Worm (Caenorhabditis elegans) whole organism, early embryonic: Measurements from ENCODE around the gene gar-3.

Experiments used
- B0310.2 ChIP-seq: sonication (generic microtip); optimal IDR thresholded peaks from 2 replicates; lab custom pipeline; 2016; ENCODE audit warnings: mild to moderate bottlenecking, missing genetic modification characterization, missing compliant biosample characterization
- F13C5.2 ChIP-seq: sonication (generic microtip); optimal IDR thresholded peaks from 2 replicates; lab custom pipeline; 2017; ENCODE audit warnings: mild to moderate bottlenecking, missing genetic modification characterization, inconsistent platforms, missing compliant biosample characterization
- aly-1 ChIP-seq: sonication (generic microtip); optimal IDR thresholded peaks from 2 replicates; lab custom pipeline; 2016; ENCODE audit warnings: missing genetic modification characterization, missing compliant biosample characterization
- ama-1 ChIP-seq: fragments of 150-350 bp; optimal IDR thresholded peaks from 2 replicates; lab custom pipeline; 2014
- ceh-13 ChIP-seq: fragments of 200-800 bp; sonication (Bioruptor generic); optimal IDR thresholded peaks from 2 replicates; lab custom pipeline; 2018; ENCODE audit warnings: mild to moderate bottlenecking, missing genetic modification characterization, missing compliant biosample characterization
- ceh-36 ChIP-seq: sonication (generic microtip); optimal IDR thresholded peaks from 2 replicates; lab custom pipeline; 2016; ENCODE audit warnings: missing genetic modification characterization, inconsistent platforms, missing compliant biosample characterization
- ets-7 ChIP-seq: sonication (generic microtip); optimal IDR thresholded peaks from 2 replicates; lab custom pipeline; 2016; ENCODE audit warnings: missing genotype, missing genetic modification characterization, missing compliant biosample characterization
- flt-1 ChIP-seq: fragments of 200-800 bp; sonication (Bioruptor generic); IDR thresholded peaks from 2 replicates; pipeline ENCODE4 v1.3.6; 2022; ENCODE audit warnings: missing genetic modification characterization, missing compliant biosample characterization
- hmbx-1 ChIP-seq: sonication (generic microtip); optimal IDR thresholded peaks from 2 replicates; lab custom pipeline; 2016; ENCODE audit warnings: mild to moderate bottlenecking, missing genetic modification characterization, missing compliant biosample characterization
- hmg-4 ChIP-seq: fragments of 200-800 bp; sonication (Bioruptor generic); optimal IDR thresholded peaks from 2 replicates; lab custom pipeline; 2018; ENCODE audit warnings: mild to moderate bottlenecking, missing genetic modification characterization, missing compliant biosample characterization
- hnd-1 ChIP-seq: sonication (generic microtip); optimal IDR thresholded peaks from 2 replicates; lab custom pipeline; 2016; ENCODE audit warnings: missing genetic modification characterization, missing compliant biosample characterization
- pes-1 ChIP-seq: fragments of 200-800 bp; sonication (Bioruptor generic); IDR thresholded peaks from 2 replicates; pipeline ENCODE4 v1.3.6; 2022; ENCODE audit warnings: missing genetic modification reagents, missing genetic modification characterization, missing compliant biosample characterization
- scrt-1 ChIP-seq: fragments of 200-800 bp; sonication (Bioruptor generic); IDR thresholded peaks from 2 replicates; pipeline ENCODE4 v1.3.6; 2022; ENCODE audit warnings: missing genetic modification characterization, missing compliant biosample characterization
- sea-1 ChIP-seq: fragments of 200-800 bp; sonication (Bioruptor generic); conservative IDR thresholded peaks from 2 replicates; pipeline ENCODE4 v1.3.6; 2022; ENCODE audit warnings: missing genetic modification characterization, missing compliant biosample characterization
- tbx-11 ChIP-seq: fragments of 200-800 bp; sonication (Bioruptor generic); IDR thresholded peaks from 2 replicates; pipeline ENCODE4 v1.3.6; 2022; ENCODE audit warnings: missing genetic modification characterization, missing compliant biosample characterization
- tbx-37 ChIP-seq: fragments of 200-800 bp; sonication (Bioruptor generic); conservative IDR thresholded peaks from 2 replicates; pipeline ENCODE4 v1.3.6; 2022; ENCODE audit warnings: missing genetic modification reagents, missing genetic modification characterization, missing compliant biosample characterization
- tra-4 ChIP-seq: sonication (generic microtip); optimal IDR thresholded peaks from 2 replicates; lab custom pipeline; 2017; ENCODE audit warnings: missing genetic modification characterization, missing compliant biosample characterization

Gene gar-3

ce11 chrV:14597005-14597680, 17.6 kb upstream of the gar-3 start, which contains the start of gene pes-9:
Gene pes-9, minus strand, starts transcription at chrV:14597034.
- no peak for TF ChIP-seq sea-1 (GFP tag; lab: Robert Waterston, UW)
- TF ChIP-seq ceh-13 (GFP tag; lab: Kevin White, UChicago) = no peak
- TF ChIP-seq tbx-37 (GFP tag; lab: Robert Waterston, UW) = no peak
- TF ChIP-seq scrt-1 = no peak
- TF ChIP-seq B0310.2 (tag; lab: Kevin White, UChicago) = no peak
- TF ChIP-seq F13C5.2 = no peak
- TF ChIP-seq hnd-1 (tag; lab: Kevin White, UChicago) = no peak
- no peak for TF ChIP-seq hmbx-1

- TF ChIP-seq ceh-13 (GFP tag; lab: Kevin White, UChicago) (no peak), ama-1 (no peak), tbx-11 (no peak), hnd-1 (tag; lab: Kevin White, UChicago) (no peak), F13C5.2 (no peak), hmg-4 (GFP tag; lab: Kevin White, UChicago) (no peak), flt-1 (GFP tag; lab: Robert Waterston, UW) (no peak), pes-1 (GFP tag; lab: Robert Waterston, UW) (no peak), aly-1 (tag; lab: Kevin White, UChicago) (no peak), ets-7 (tag; lab: Kevin White, UChicago) (no peak), sea-1 (GFP tag; lab: Robert Waterston, UW) (no peak)
Observed at ce11 chrV:14595984-14596383, 16.5 kb upstream of the gar-3 start.

ce11 chrV:14594943-14595342, 15.4 kb upstream of the gar-3 start:
- TF ChIP-seq ets-7 (tag; lab: Kevin White, UChicago) (no peak), ama-1 (no peak), aly-1 (tag; lab: Kevin White, UChicago) (no peak), ceh-36 (tag; lab: Kevin White, UChicago) (no peak), ceh-13 (GFP tag; lab: Kevin White, UChicago) (no peak)

ce11 chrV:14594103-14594502, 14.6 kb upstream of the gar-3 start:
- no peak for TF ChIP-seq tbx-11
- TF ChIP-seq pes-1 (GFP tag; lab: Robert Waterston, UW) = no peak
- no peak for TF ChIP-seq ama-1
- no peak for TF ChIP-seq aly-1 (tag; lab: Kevin White, UChicago)
- TF ChIP-seq ceh-36 (tag; lab: Kevin White, UChicago) = no peak
- no peak for TF ChIP-seq flt-1 (GFP tag; lab: Robert Waterston, UW)
- TF ChIP-seq F13C5.2 = no peak
- no peak for TF ChIP-seq ets-7 (tag; lab: Kevin White, UChicago)
- TF ChIP-seq hnd-1 (tag; lab: Kevin White, UChicago) = no peak
- no peak for TF ChIP-seq sea-1 (GFP tag; lab: Robert Waterston, UW)
- no peak for TF ChIP-seq hmg-4 (GFP tag; lab: Kevin White, UChicago)
- TF ChIP-seq B0310.2 (tag; lab: Kevin White, UChicago) = no peak

ce11 chrV:14585351-14585750, 5.8 kb upstream of the gar-3 start, which contains the start of gene Y40H4A.2:
Gene Y40H4A.2, minus strand, starts transcription at chrV:14585451.
- TF ChIP-seq tra-4 (tag; lab: Kevin White, UChicago) (no peak), aly-1 (tag; lab: Kevin White, UChicago) (no peak)

- TF ChIP-seq scrt-1 (no peak), hmg-4 (GFP tag; lab: Kevin White, UChicago) (no peak), pes-1 (GFP tag; lab: Robert Waterston, UW) (no peak), B0310.2 (tag; lab: Kevin White, UChicago) (no peak), ceh-13 (GFP tag; lab: Kevin White, UChicago) (no peak), tra-4 (tag; lab: Kevin White, UChicago) (no peak), F13C5.2 (no peak), tbx-37 (GFP tag; lab: Robert Waterston, UW) (no peak), ets-7 (tag; lab: Kevin White, UChicago) (no peak), ama-1 (no peak), sea-1 (GFP tag; lab: Robert Waterston, UW) (no peak), tbx-11 (no peak)
Observed at ce11 chrV:14576745-14577373, 2.7 kb downstream of the gar-3 start.

ce11 chrV:14562589-14562988, 16.9 kb downstream of the gar-3 start, which contains the start of gene C53A5.11:
Gene C53A5.11, plus strand, starts transcription at chrV:14562889.
- TF ChIP-seq ceh-13 (GFP tag; lab: Kevin White, UChicago) (no peak), hnd-1 (tag; lab: Kevin White, UChicago) (no peak), flt-1 (GFP tag; lab: Robert Waterston, UW) (no peak), tra-4 (tag; lab: Kevin White, UChicago) (no peak), tbx-11 (no peak), hmbx-1 (no peak), ceh-36 (tag; lab: Kevin White, UChicago) (no peak), B0310.2 (tag; lab: Kevin White, UChicago) (no peak), sea-1 (GFP tag; lab: Robert Waterston, UW) (no peak), scrt-1 (no peak), pes-1 (GFP tag; lab: Robert Waterston, UW) (no peak), ets-7 (tag; lab: Kevin White, UChicago) (no peak), tbx-37 (GFP tag; lab: Robert Waterston, UW) (no peak)
